Fruit fly (Drosophila melanogaster) S2 (cell line): ENCODE results near the gene CG8641.

Experiments
- CG8478 ChIP-seq: fragments of >200 bp; optimal IDR thresholded peaks from 2 replicates; lab custom pipeline; 2018
- CTCF ChIP-seq, 2 experiments: fragments of >200 bp; optimal IDR thresholded peaks; 2 replicates each; lab custom pipeline; 2018

DNA sequence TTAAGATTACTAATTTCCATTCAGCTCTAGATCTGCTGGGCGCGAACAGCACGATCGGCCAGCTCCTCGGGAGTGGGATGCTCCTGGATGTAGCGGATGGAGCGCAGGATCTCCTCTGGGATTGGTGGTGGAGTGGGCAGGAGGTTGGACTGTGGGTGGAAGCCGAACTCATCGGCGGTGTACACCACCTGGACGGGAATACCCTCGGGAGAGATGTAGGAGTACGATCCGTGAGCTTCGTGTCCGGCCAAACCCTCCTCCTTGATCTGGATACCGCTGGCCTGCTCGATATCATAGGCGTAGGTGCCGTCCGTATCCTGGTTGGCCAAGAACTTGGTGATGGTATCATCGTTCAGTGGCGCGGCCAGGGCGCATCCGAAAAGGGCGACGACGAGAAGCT is 8.8 kb upstream of the CG8641 start:
- TF ChIP-seq CG8478 (lab: Kevin White, UChicago) (no peak), CTCF (optimal IDR thresholded peaks at IDR 0.05; lab: Kevin White, UChicago) (no peak)
